Fruit fly (Drosophila melanogaster): ENCODE measurements around the gene mtSSB.

- TF ChIP-seq ttk (optimal IDR thresholded peaks at IDR 0.05), result no peak
- TF ChIP-seq h (optimal IDR thresholded peaks at IDR 0.05), result no peak
Observed at dm6 chr3R:16186791-16187681, 18.0 kb downstream of the mtSSB start, which contains the start of gene sra.
